Worm (Caenorhabditis elegans) whole organism, young adult: ENCODE results near the gene unc-119.

Source experiments
- F33H1.4 ChIP-seq: fragments of 200-800 bp; sonication (Bioruptor generic); IDR thresholded peaks from 2 replicates; pipeline ENCODE4 v1.3.6; 2022; ENCODE audit warnings: missing genetic modification reagents, missing genetic modification characterization, missing compliant biosample characterization
- F39B2.1 ChIP-seq: fragments of 200-800 bp; sonication (Bioruptor generic); IDR thresholded peaks from 2 replicates; pipeline ENCODE4 v1.3.6; 2022; ENCODE audit warnings: missing genetic modification reagents, missing genetic modification characterization, missing compliant biosample characterization
- Y56A3A.18 ChIP-seq: fragments of 200-800 bp; sonication (Bioruptor generic); IDR thresholded peaks from 2 replicates; pipeline ENCODE4 v1.3.6; 2022; ENCODE audit warnings: missing genetic modification reagents, missing genetic modification characterization, missing compliant biosample characterization
- aptf-2 ChIP-seq: fragments of 200-800 bp; sonication (Bioruptor generic); conservative IDR thresholded peaks from 2 replicates; pipeline ENCODE4 v1.3.6; 2022; ENCODE audit warnings: missing genetic modification reagents, missing genetic modification characterization, missing compliant biosample characterization
- aptf-3 ChIP-seq: fragments of 200-800 bp; sonication (Bioruptor generic); IDR thresholded peaks from 2 replicates; pipeline ENCODE4 v1.3.6; 2022; ENCODE audit warnings: missing genetic modification characterization, missing compliant biosample characterization
- attf-5 ChIP-seq: fragments of 200-800 bp; sonication (Bioruptor generic); optimal IDR thresholded peaks from 2 replicates; lab custom pipeline; 2018; ENCODE audit warnings: mild to moderate bottlenecking, missing genetic modification characterization, missing compliant biosample characterization
- cebp-1 ChIP-seq, 2 experiments: fragments of 200-800 bp in 1 of 2; sonication (Bioruptor generic) in 1 of 2; sonication (generic microtip) in 1 of 2; IDR thresholded peaks in 1 of 2; optimal IDR thresholded peaks in 1 of 2; 2 replicates each; pipeline versions ENCODE4 v1.3.6 to Lab custom; 2017 to 2022; ENCODE audit warnings: missing compliant biosample characterization in 2 of 2, missing genetic modification characterization in 2 of 2, mild to moderate bottlenecking in 1 of 2, missing genetic modification reagents in 1 of 2, moderate library complexity in 1 of 2
- die-1 ChIP-seq: sonication (generic microtip); optimal IDR thresholded peaks from 2 replicates; lab custom pipeline; 2016; ENCODE audit warnings: missing genotype, mild to moderate bottlenecking, missing genetic modification characterization, missing compliant biosample characterization
- dox-1 ChIP-seq: fragments of 200-800 bp; sonication (Bioruptor generic); IDR thresholded peaks from 2 replicates; pipeline ENCODE4 v1.3.6; 2022; ENCODE audit warnings: missing genetic modification reagents, missing genetic modification characterization, missing compliant biosample characterization
- dpl-1 ChIP-seq: fragments of 150-350 bp; optimal IDR thresholded peaks from 2 replicates; lab custom pipeline; 2014; ENCODE audit warnings: missing biosample characterization, missing genetic modification reagents, missing genetic modification characterization
- egl-44 ChIP-seq: fragments of 200-800 bp; sonication (Bioruptor generic); IDR thresholded peaks from 2 replicates; pipeline ENCODE4 v1.3.6; 2022; ENCODE audit warnings: missing genetic modification reagents, missing genetic modification characterization, missing compliant biosample characterization
- egrh-3 ChIP-seq: fragments of 200-800 bp; sonication (Bioruptor generic); IDR thresholded peaks from 2 replicates; pipeline ENCODE4 v1.3.6; 2022; ENCODE audit warnings: missing genetic modification reagents, missing genetic modification characterization, missing compliant biosample characterization
- gei-17 ChIP-seq: fragments of 200-800 bp; sonication (Bioruptor generic); optimal IDR thresholded peaks from 2 replicates; lab custom pipeline; 2018; ENCODE audit warnings: mild to moderate bottlenecking, missing genetic modification characterization, missing compliant biosample characterization
- hrde-1 ChIP-seq: sonication (generic microtip); optimal IDR thresholded peaks from 2 replicates; lab custom pipeline; 2016; ENCODE audit warnings: missing genetic modification characterization, mild to moderate bottlenecking, missing compliant biosample characterization, moderate library complexity, missing genotype, missing genetic modification reagents, borderline replicate concordance
- hsf-1 ChIP-seq: fragments of 200-800 bp; sonication (Bioruptor generic); IDR thresholded peaks from 2 replicates; pipeline ENCODE4 v1.3.6; 2022; ENCODE audit warnings: missing genetic modification reagents, missing genetic modification characterization, missing compliant biosample characterization
- let-526 ChIP-seq: fragments of 200-800 bp; sonication (Bioruptor generic); IDR thresholded peaks from 2 replicates; pipeline ENCODE4 v1.3.6; 2022; ENCODE audit warnings: missing genetic modification reagents, missing genetic modification characterization, missing compliant biosample characterization
- let-607 ChIP-seq, 2 experiments: fragments of 200-800 bp in 1 of 2; sonication (Bioruptor generic) in 1 of 2; sonication (generic microtip) in 1 of 2; optimal IDR thresholded peaks; 2 replicates each; lab custom pipeline; 2016 to 2018; ENCODE audit warnings: mild to moderate bottlenecking in 2 of 2, missing compliant biosample characterization in 2 of 2, missing genetic modification characterization in 2 of 2, moderate library complexity in 2 of 2, missing genotype in 1 of 2
- lir-1 ChIP-seq: fragments of 200-800 bp; sonication (Bioruptor generic); conservative IDR thresholded peaks from 2 replicates; pipeline ENCODE4 v1.3.6; 2022; ENCODE audit warnings: missing genetic modification reagents, missing genetic modification characterization, missing compliant biosample characterization
- lsy-27 ChIP-seq: sonication (generic microtip); optimal IDR thresholded peaks from 2 replicates; lab custom pipeline; 2017; ENCODE audit warnings: missing genetic modification characterization, mild to moderate bottlenecking, missing compliant biosample characterization, antibody characterized with exemption, missing genotype, borderline replicate concordance; ENCODE audit not compliant: insufficient read depth
- nfyb-1 ChIP-seq: fragments of 200-800 bp; sonication (Bioruptor generic); IDR thresholded peaks from 2 replicates; pipeline ENCODE4 v1.3.6; 2022; ENCODE audit warnings: missing genetic modification reagents, missing genetic modification characterization, missing compliant biosample characterization
- nhr-27 ChIP-seq: fragments of 200-800 bp; sonication (Bioruptor generic); optimal IDR thresholded peaks from 2 replicates; lab custom pipeline; 2018; ENCODE audit warnings: mild to moderate bottlenecking, missing genetic modification characterization, moderate library complexity, missing compliant biosample characterization
- nhr-80 ChIP-seq: sonication (generic microtip); optimal IDR thresholded peaks from 2 replicates; lab custom pipeline; 2016; ENCODE audit warnings: missing genetic modification characterization, missing compliant biosample characterization
- nhr-90 ChIP-seq: sonication (generic microtip); optimal IDR thresholded peaks from 2 replicates; lab custom pipeline; 2016; ENCODE audit warnings: missing genotype, mild to moderate bottlenecking, missing genetic modification characterization, missing compliant biosample characterization
- rcor-1 ChIP-seq: fragments of 200-800 bp; sonication (Bioruptor generic); IDR thresholded peaks from 2 replicates; pipeline ENCODE4 v1.3.6; 2022; ENCODE audit warnings: missing genetic modification reagents, missing genetic modification characterization, missing compliant biosample characterization
- repo-1 ChIP-seq: sonication (generic microtip); optimal IDR thresholded peaks from 2 replicates; lab custom pipeline; 2017; ENCODE audit warnings: mild to moderate bottlenecking, missing genetic modification characterization, missing compliant biosample characterization
- sdz-38 ChIP-seq: sonication (generic microtip); optimal IDR thresholded peaks from 2 replicates; lab custom pipeline; 2016; ENCODE audit warnings: missing genotype, missing genetic modification characterization, missing compliant biosample characterization
- snpc-1.3 ChIP-seq: sonication (generic microtip); optimal IDR thresholded peaks from 2 replicates; lab custom pipeline; 2017; ENCODE audit warnings: missing genetic modification characterization, mild to moderate bottlenecking, missing compliant biosample characterization, antibody characterized with exemption, moderate library complexity, missing genotype, missing genetic modification reagents; ENCODE audit not compliant: insufficient read depth
- somi-1 ChIP-seq: fragments of 200-800 bp; sonication (Bioruptor generic); optimal IDR thresholded peaks from 2 replicates; lab custom pipeline; 2018; ENCODE audit warnings: mild to moderate bottlenecking, missing genetic modification characterization, missing compliant biosample characterization
- tbp1 ChIP-seq: fragments of 200-800 bp; sonication (Bioruptor generic); optimal IDR thresholded peaks from 2 replicates; lab custom pipeline; 2018; ENCODE audit warnings: mild to moderate bottlenecking, missing genetic modification characterization, missing compliant biosample characterization
- tbx-9 ChIP-seq: sonication (generic microtip); optimal IDR thresholded peaks from 2 replicates; lab custom pipeline; 2016; ENCODE audit warnings: borderline replicate concordance, missing genetic modification characterization, inconsistent platforms, missing compliant biosample characterization
- tlf-1 ChIP-seq: fragments of 200-800 bp; sonication (Bioruptor generic); optimal IDR thresholded peaks from 2 replicates; lab custom pipeline; 2018; ENCODE audit warnings: mild to moderate bottlenecking, missing genetic modification characterization, missing compliant biosample characterization
- zfh-2 ChIP-seq: fragments of 200-800 bp; sonication (Bioruptor generic); conservative IDR thresholded peaks from 2 replicates; pipeline ENCODE4 v1.3.6; 2022; ENCODE audit warnings: missing genetic modification reagents, missing genetic modification characterization, missing compliant biosample characterization
- zim-3 ChIP-seq: sonication (generic microtip); optimal IDR thresholded peaks from 2 replicates; lab custom pipeline; 2017; ENCODE audit warnings: mild to moderate bottlenecking, missing genetic modification characterization, moderate library complexity, missing compliant biosample characterization
- ztf-22 ChIP-seq: fragments of 200-800 bp; sonication (Bioruptor generic); optimal IDR thresholded peaks from 2 replicates; lab custom pipeline; 2018; ENCODE audit warnings: mild to moderate bottlenecking, missing genetic modification characterization, moderate library complexity, missing compliant biosample characterization
- ztf-26 ChIP-seq: sonication (generic microtip); optimal IDR thresholded peaks from 2 replicates; lab custom pipeline; 2017; ENCODE audit warnings: missing genetic modification characterization, missing compliant biosample characterization

unc-119 gene

ce11 chrIII:10857984-10858383, 44.5 kb upstream of the unc-119 start, which contains the start of gene oxi-1:
Gene oxi-1 (plus strand): TSS chrIII:10858284.
- TF ChIP-seq repo-1 (tag; lab: Kevin White, UChicago) (no peak), somi-1 (GFP tag; lab: Kevin White, UChicago) (no peak), nhr-27 (tag; lab: Kevin White, UChicago) (no peak), F39B2.1 (GFP tag; lab: Robert Waterston, UW) (no peak), dox-1 (no peak), tbp1 (GFP tag; lab: Kevin White, UChicago) (no peak), lir-1 (GFP tag; lab: Robert Waterston, UW) (no peak), let-526 (GFP tag; lab: Robert Waterston, UW) (no peak), lsy-27 (tag; lab: Kevin White, UChicago) (no peak), let-607 (tag; optimal IDR thresholded peaks at IDR 0.05; lab: Kevin White, UChicago) (no peak), zim-3 (no peak), tlf-1 (GFP tag; lab: Kevin White, UChicago) (no peak), die-1 (no peak), aptf-2 (GFP tag; lab: Robert Waterston, UW) (no peak), hsf-1 (GFP tag; lab: Robert Waterston, UW) (no peak), sdz-38 (tag; lab: Kevin White, UChicago) (no peak)
- TF ChIP-seq, all 124 proteins: peak for 0

- TF ChIP-seq nhr-90 (tag; lab: Kevin White, UChicago) (no peak), ztf-26 (no peak), dpl-1 (GFP tag; lab: Kevin White, UChicago) (no peak), nfyb-1 (GFP tag; lab: Robert Waterston, UW) (no peak), F33H1.4 (GFP tag; lab: Robert Waterston, UW) (no peak), Y56A3A.18 (no peak), snpc-1.3 (tag; lab: Kevin White, UChicago) (no peak), tbx-9 (tag; lab: Kevin White, UChicago) (no peak), ztf-22 (GFP tag; lab: Kevin White, UChicago) (no peak), aptf-3 (GFP tag; lab: Robert Waterston, UW) (no peak), gei-17 (no peak), zim-3 (no peak), aptf-2 (GFP tag; lab: Robert Waterston, UW) (no peak)
Observed at ce11 chrIII:10861375-10861774, 41.1 kb upstream of the unc-119 start.

- TF ChIP-seq zfh-2 (GFP tag; lab: Robert Waterston, UW) (peak; percentile 70; the same call in 1 of the 2 replicates), hrde-1 (tag; lab: Kevin White, UChicago) (no peak), rcor-1 (GFP tag; lab: Robert Waterston, UW) (no peak), egl-44 (GFP tag; lab: Robert Waterston, UW) (no peak), egrh-3 (peak; percentile 75)
Observed at ce11 chrIII:10867086-10867485, 35.4 kb upstream of the unc-119 start.

- TF ChIP-seq nhr-80 (tag; lab: Kevin White, UChicago) (peak; percentile 8), attf-5 (GFP tag; lab: Kevin White, UChicago) (peak; percentile 19), tbp1 (GFP tag; lab: Kevin White, UChicago) (no peak), cebp-1 (GFP tag; IDR thresholded peaks at IDR 0.05; lab: Robert Waterston, UW) (no peak), cebp-1 (tag; optimal IDR thresholded peaks at IDR 0.05; lab: Kevin White, UChicago) (peak; percentile 3), let-607 (tag; optimal IDR thresholded peaks at IDR 0.05; lab: Kevin White, UChicago) (peak; percentile 44 to 71)
Observed at ce11 chrIII:10868653-10869392, 33.6 kb upstream of the unc-119 start, which contains the start of the genes cey-4 and vps-50. Gene cey-4 (minus strand): TSS chrIII:10868703. Gene vps-50 (plus strand): TSS chrIII:10869193.
